Worm (Caenorhabditis elegans): ENCODE results near the gene srw-107.

The srw-107 gene

DNA sequence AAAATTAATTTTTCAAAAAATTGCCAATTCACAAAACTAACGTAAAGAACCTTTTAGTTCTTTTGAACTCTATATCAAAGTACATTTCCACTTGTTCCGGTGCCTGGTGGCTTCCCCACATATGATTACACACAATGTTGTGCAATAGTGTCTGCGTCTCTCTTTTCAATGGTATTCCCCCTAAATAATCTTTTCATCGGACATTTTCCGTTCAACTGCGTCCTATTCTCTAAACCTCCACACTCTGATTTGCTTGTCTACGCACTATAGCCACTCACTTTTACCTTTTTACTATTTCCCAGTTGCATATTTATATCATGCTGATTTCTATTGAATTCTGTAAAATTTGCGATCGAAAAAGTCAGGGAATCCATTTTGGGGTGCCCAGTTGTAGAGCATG lies 10.6 kb upstream of the srw-107 start, which contains the start of gene nhr-58 (continued):
- no peak for TF ChIP-seq snpc-4 (tag; optimal IDR thresholded peaks at IDR 0.05)
- peak; percentile 66 for TF ChIP-seq jun-1 (tag; optimal IDR thresholded peaks at IDR 0.05)
- TF ChIP-seq efl-1 (optimal IDR thresholded peaks at IDR 0.05): peak; percentile 26 to 27
- no peak for TF ChIP-seq efl-1 (GFP tag; optimal IDR thresholded peaks at IDR 0.05 in 1 of 2)
- TF ChIP-seq skn-1 (tag; optimal IDR thresholded peaks at IDR 0.05): peak; percentile 43
- TF ChIP-seq unc-86 (tag; optimal IDR thresholded peaks at IDR 0.05): no peak
- TF ChIP-seq C34B4.2 (tag; optimal IDR thresholded peaks at IDR 0.05): no peak
- TF ChIP-seq F16B12.6 (tag; optimal IDR thresholded peaks at IDR 0.05): no peak
- no peak for TF ChIP-seq nhr-28 (tag; optimal IDR thresholded peaks at IDR 0.05)
- peak; percentile 27 for TF ChIP-seq nhr-90 (tag; optimal IDR thresholded peaks at IDR 0.05; ENCODE audit: poor library complexity)
- TF ChIP-seq unc-30 (tag; optimal IDR thresholded peaks at IDR 0.05): no peak
- peak; percentile 23 for TF ChIP-seq tbx-2 (tag; optimal IDR thresholded peaks at IDR 0.05)
- no peak for TF ChIP-seq lir-3 (tag; optimal IDR thresholded peaks at IDR 0.05; ENCODE audit: poor library complexity)
- TF ChIP-seq sup-37 (GFP tag; optimal IDR thresholded peaks at IDR 0.05): no peak
- TF ChIP-seq ama-1 (optimal IDR thresholded peaks at IDR 0.05): no peak
- TF ChIP-seq ceh-8 (GFP tag; optimal IDR thresholded peaks at IDR 0.05): no peak
- no peak for TF ChIP-seq sptf-1 (tag; optimal IDR thresholded peaks at IDR 0.05)
- TF ChIP-seq nhr-47 (tag; optimal IDR thresholded peaks at IDR 0.05): no peak
- no peak for TF ChIP-seq pax-3 (tag; optimal IDR thresholded peaks at IDR 0.05)
- TF ChIP-seq unc-98 (GFP tag; IDR thresholded peaks at IDR 0.05): no peak
- TF ChIP-seq ceh-82 (tag; optimal IDR thresholded peaks at IDR 0.05): peak in 2 of 3 experiments; percentile 12 to 54
- TF ChIP-seq hlh-4 (tag; optimal IDR thresholded peaks at IDR 0.05): no peak
- peak; percentile 65 for TF ChIP-seq elt-2 (tag; optimal IDR thresholded peaks at IDR 0.05)
- peak; percentile 58 for TF ChIP-seq nhr-19 (GFP tag; conservative IDR thresholded peaks at IDR 0.05)
- TF ChIP-seq unc-62 (GFP tag; optimal IDR thresholded peaks at IDR 0.05): no peak
- no peak for TF ChIP-seq nhr-84 (tag; optimal IDR thresholded peaks at IDR 0.05)
- peak; percentile 45 for TF ChIP-seq rnt-1 (tag; optimal IDR thresholded peaks at IDR 0.05)
- peak in 1 of 2 experiments; percentile 59 for TF ChIP-seq lin-35 (GFP tag; optimal IDR thresholded peaks at IDR 0.05)
- TF ChIP-seq snu-23 (GFP tag; optimal IDR thresholded peaks at IDR 0.05): peak; percentile 72
- peak; percentile 83 for TF ChIP-seq nhr-85 (tag)
- no peak for TF ChIP-seq isw-1 (GFP tag; IDR thresholded peaks at IDR 0.05)
- TF ChIP-seq C04F5.9 (tag; optimal IDR thresholded peaks at IDR 0.05): no peak
- TF ChIP-seq nhr-77 (tag; optimal IDR thresholded peaks at IDR 0.05): peak; percentile 64
- TF ChIP-seq nhr-237 (tag; optimal IDR thresholded peaks at IDR 0.05): no peak
- TF ChIP-seq alr-1 (tag; optimal IDR thresholded peaks at IDR 0.05; ENCODE audit: borderline replicate concordance): no peak
- TF ChIP-seq unc-130 (tag; optimal IDR thresholded peaks at IDR 0.05): no peak
- TF ChIP-seq aha-1 (tag; optimal IDR thresholded peaks at IDR 0.05): no peak
- TF ChIP-seq mep-1 (tag; optimal IDR thresholded peaks at IDR 0.05): peak; percentile 64
- peak in 1 of 2 experiments; percentile 71 for TF ChIP-seq mdl-1 (tag; optimal IDR thresholded peaks at IDR 0.05)
- no peak for TF ChIP-seq xbp-1 (tag; optimal IDR thresholded peaks at IDR 0.05)
- TF ChIP-seq hpl-2 (GFP tag; optimal IDR thresholded peaks at IDR 0.05): no peak
- peak; percentile 99 for TF ChIP-seq lin-14 (GFP tag; optimal IDR thresholded peaks at IDR 0.05)
- no peak for TF ChIP-seq ceh-63 (GFP tag; optimal IDR thresholded peaks at IDR 0.05)
- TF ChIP-seq lin-13 (GFP tag; optimal IDR thresholded peaks at IDR 0.05): no peak
- TF ChIP-seq aly-2 (tag; optimal IDR thresholded peaks at IDR 0.05): no peak
- no peak for TF ChIP-seq Y116A8C.19 (tag; optimal IDR thresholded peaks at IDR 0.05; ENCODE audit: borderline replicate concordance)
- no peak for TF ChIP-seq fkh-10 (GFP tag; optimal IDR thresholded peaks at IDR 0.05)
- no peak for TF ChIP-seq nhr-12 (tag; optimal IDR thresholded peaks at IDR 0.05)
- TF ChIP-seq nhr-11 (tag; optimal IDR thresholded peaks at IDR 0.05): peak; percentile 59
- TF ChIP-seq mef-2 (tag; optimal IDR thresholded peaks at IDR 0.05): no peak
- TF ChIP-seq fos-1 (tag; optimal IDR thresholded peaks at IDR 0.05): peak; percentile 6
- TF ChIP-seq ceh-90 (tag; optimal IDR thresholded peaks at IDR 0.05): no peak
- TF ChIP-seq fkh-4 (tag; optimal IDR thresholded peaks at IDR 0.05; ENCODE audit: borderline replicate concordance): no peak
- TF ChIP-seq mab-9 (GFP tag; IDR thresholded peaks at IDR 0.05): no peak
- no peak for TF ChIP-seq ces-1 (GFP tag; optimal IDR thresholded peaks at IDR 0.05)

Data from whole organism, L1 larva.